Fruit fly (Drosophila melanogaster) whole organism, embryonic: ENCODE data around the gene SrpRbeta.

Source experiments
- Adf1 ChIP-seq: fragments of 200-800 bp; sonication (Bioruptor generic); IDR thresholded peaks from 2 replicates; pipeline ENCODE4 v1.3.6; 2022; ENCODE audit warnings: missing biosample characterization, missing genetic modification characterization
- Bteb2 ChIP-seq: fragments of 200-800 bp; sonication (Bioruptor generic); optimal IDR thresholded peaks from 2 replicates; lab custom pipeline; 2016; ENCODE audit warnings: missing biosample characterization, missing genetic modification characterization
- CG11456 ChIP-seq: fragments of 200-800 bp; sonication (Bioruptor generic); IDR thresholded peaks from 3 replicates; pipeline ENCODE4 v1.3.6; 2022; ENCODE audit warnings: missing biosample characterization, missing genetic modification characterization
- CG12659 ChIP-seq: fragments of 200-800 bp; sonication (Bioruptor generic); optimal IDR thresholded peaks from 3 replicates; lab custom pipeline; 2017; ENCODE audit warnings: mild to moderate bottlenecking, missing biosample characterization, missing genetic modification reagents, missing genetic modification characterization
- CG1647 ChIP-seq: fragments of 200-800 bp; sonication (Bioruptor generic); optimal IDR thresholded peaks from 3 replicates; lab custom pipeline; 2016; ENCODE audit warnings: missing biosample characterization, missing genetic modification characterization
- CG17359 ChIP-seq: fragments of 200-800 bp; sonication (Bioruptor generic); optimal IDR thresholded peaks from 3 replicates; lab custom pipeline; 2018; ENCODE audit warnings: missing biosample characterization, mild to moderate bottlenecking, missing genetic modification characterization, moderate library complexity
- CG1832 ChIP-seq: fragments of 200-800 bp; sonication (Bioruptor generic); optimal IDR thresholded peaks from 2 replicates; lab custom pipeline; 2017; ENCODE audit warnings: missing biosample characterization, mild to moderate bottlenecking, missing genetic modification characterization, inconsistent platforms
- CG18599 ChIP-seq: fragments of 200-800 bp; sonication (Bioruptor generic); optimal IDR thresholded peaks from 3 replicates; lab custom pipeline; 2017; ENCODE audit warnings: missing biosample characterization, missing genetic modification characterization, mild to moderate bottlenecking, moderate library complexity, missing genetic modification reagents
- CG2116 ChIP-seq: fragments of 200-800 bp; sonication (Bioruptor generic); optimal IDR thresholded peaks from 3 replicates; lab custom pipeline; 2018; ENCODE audit warnings: missing biosample characterization, mild to moderate bottlenecking, missing genetic modification characterization
- CG34224 ChIP-seq: fragments of 200-800 bp; sonication (Bioruptor generic); IDR thresholded peaks from 3 replicates; pipeline ENCODE4 v1.3.6; 2022; ENCODE audit warnings: missing biosample characterization, missing genetic modification characterization; ENCODE audit not compliant: partially characterized antibody
- CG4617 ChIP-seq: fragments of 200-800 bp; sonication (Bioruptor generic); optimal IDR thresholded peaks from 3 replicates; lab custom pipeline; 2016; ENCODE audit warnings: missing biosample characterization, missing genetic modification characterization, borderline replicate concordance
- CG4820 ChIP-seq: fragments of 200-800 bp; sonication (Bioruptor generic); optimal IDR thresholded peaks from 3 replicates; lab custom pipeline; 2016; ENCODE audit warnings: missing biosample characterization, missing genetic modification characterization
- CG7745 ChIP-seq: fragments of 200-800 bp; sonication (Bioruptor generic); optimal IDR thresholded peaks from 2 replicates; lab custom pipeline; 2018; ENCODE audit warnings: missing biosample characterization, mild to moderate bottlenecking, missing genetic modification characterization, moderate library complexity
- CG8290 ChIP-seq, 3 experiments: fragments of 200-800 bp; sonication (Bioruptor generic); optimal IDR thresholded peaks; 2 replicates each; lab custom pipeline; 2016 to 2019; ENCODE audit warnings: missing biosample characterization in 3 of 3, missing genetic modification characterization in 3 of 3, mild to moderate bottlenecking in 2 of 3, moderate library complexity in 1 of 3
- CG8359 ChIP-seq: fragments of 200-800 bp; sonication (Bioruptor generic); optimal IDR thresholded peaks from 2 replicates; lab custom pipeline; 2017; ENCODE audit warnings: missing biosample characterization, mild to moderate bottlenecking, missing genetic modification characterization, borderline replicate concordance
- CG9437 ChIP-seq: fragments of 200-800 bp; sonication (Bioruptor generic); optimal IDR thresholded peaks from 2 replicates; lab custom pipeline; 2018; ENCODE audit warnings: missing biosample characterization, mild to moderate bottlenecking, missing genetic modification characterization
- CG9932 ChIP-seq: fragments of 200-800 bp; sonication (Bioruptor generic); IDR thresholded peaks from 2 replicates; pipeline ENCODE4 v1.3.6; 2022; ENCODE audit warnings: missing biosample characterization, missing genetic modification characterization
- CrebB ChIP-seq: fragments of 200-800 bp; sonication (Bioruptor generic); optimal IDR thresholded peaks from 3 replicates; lab custom pipeline; 2018; ENCODE audit warnings: missing biosample characterization, mild to moderate bottlenecking, missing genetic modification characterization
- Dad ChIP-seq: fragments of 200-800 bp; sonication (Bioruptor generic); optimal IDR thresholded peaks from 3 replicates; lab custom pipeline; 2016; ENCODE audit warnings: missing biosample characterization, missing genetic modification characterization
- Dp ChIP-seq: fragments of 200-800 bp; sonication (Bioruptor generic); optimal IDR thresholded peaks from 2 replicates; lab custom pipeline; 2018; ENCODE audit warnings: missing biosample characterization, mild to moderate bottlenecking, missing genetic modification characterization, moderate library complexity
- Eip74EF ChIP-seq, 2 experiments: fragments of 200-800 bp in 1 of 2; fragments of >200 bp in 1 of 2; sonication (Bioruptor generic) in 1 of 2; optimal IDR thresholded peaks; 2 replicates each; lab custom pipeline; 2017 to 2019; ENCODE audit warnings: missing biosample characterization in 2 of 2, missing genetic modification characterization in 2 of 2, mild to moderate bottlenecking in 1 of 2, moderate library complexity in 1 of 2
- MESR4 ChIP-seq: fragments of 200-800 bp; sonication (Bioruptor generic); optimal IDR thresholded peaks from 2 replicates; lab custom pipeline; 2018; ENCODE audit warnings: missing biosample characterization, mild to moderate bottlenecking, missing genetic modification characterization, moderate library complexity
- Max ChIP-seq: fragments of 200-800 bp; sonication (Bioruptor generic); optimal IDR thresholded peaks from 2 replicates; lab custom pipeline; 2016; ENCODE audit warnings: missing biosample characterization, mild to moderate bottlenecking, missing genetic modification characterization
- Med ChIP-seq: fragments of 200-800 bp; sonication (Bioruptor generic); peaks from one replicate; lab custom pipeline; 2016; ENCODE audit warnings: missing biosample characterization, missing genetic modification characterization, mild to moderate bottlenecking, inconsistent platforms, moderate library complexity
- Myb ChIP-seq: fragments of 200-800 bp; sonication (Bioruptor generic); optimal IDR thresholded peaks from 2 replicates; lab custom pipeline; 2016; ENCODE audit warnings: missing biosample characterization, missing genetic modification characterization
- PHDP ChIP-seq: fragments of 200-800 bp; sonication (Bioruptor generic); optimal IDR thresholded peaks from 3 replicates; lab custom pipeline; 2018; ENCODE audit warnings: missing biosample characterization, mild to moderate bottlenecking, missing genetic modification characterization, moderate library complexity
- Sin3A ChIP-seq: fragments of >200 bp; optimal IDR thresholded peaks from 2 replicates; lab custom pipeline; 2018
- Six4 ChIP-seq: fragments of 200-800 bp; sonication (Bioruptor generic); optimal IDR thresholded peaks from 2 replicates; lab custom pipeline; 2016; ENCODE audit warnings: missing biosample characterization, missing genetic modification characterization
- Sry-δ ChIP-seq: fragments of 200-800 bp; sonication (Bioruptor generic); optimal IDR thresholded peaks from 2 replicates; lab custom pipeline; 2016; ENCODE audit warnings: missing biosample characterization, missing genetic modification characterization
- Vsx1 ChIP-seq: fragments of 200-800 bp; sonication (Bioruptor generic); optimal IDR thresholded peaks from 2 replicates; lab custom pipeline; 2017; ENCODE audit warnings: missing biosample characterization, mild to moderate bottlenecking, missing genetic modification characterization, missing genetic modification reagents
- Xbp1 ChIP-seq: fragments of 200-800 bp; sonication (Bioruptor generic); optimal IDR thresholded peaks from 3 replicates; lab custom pipeline; 2016; ENCODE audit warnings: missing biosample characterization, mild to moderate bottlenecking, missing genetic modification characterization
- abd-A ChIP-seq: fragments of 200-800 bp; sonication (Bioruptor generic); optimal IDR thresholded peaks from 3 replicates; lab custom pipeline; 2019; ENCODE audit warnings: missing biosample characterization, mild to moderate bottlenecking, missing genetic modification characterization, moderate library complexity
- aop ChIP-seq: fragments of 200-800 bp; sonication (Bioruptor generic); IDR thresholded peaks from 2 replicates; pipeline ENCODE4 v1.3.6; 2022; ENCODE audit warnings: missing biosample characterization, missing genetic modification characterization
- bbx ChIP-seq: fragments of 200-800 bp; sonication (Bioruptor generic); IDR thresholded peaks from 2 replicates; pipeline ENCODE4 v1.3.6; 2022; ENCODE audit warnings: missing biosample characterization, missing genetic modification characterization; ENCODE audit not compliant: partially characterized antibody
- dm ChIP-seq: fragments of 200-800 bp; sonication (Bioruptor generic); optimal IDR thresholded peaks from 3 replicates; lab custom pipeline; 2016; ENCODE audit warnings: missing biosample characterization, missing genetic modification characterization
- dmrt99B ChIP-seq: fragments of 200-800 bp; sonication (Bioruptor generic); optimal IDR thresholded peaks from 2 replicates; lab custom pipeline; 2018; ENCODE audit warnings: missing biosample characterization, mild to moderate bottlenecking, missing genetic modification characterization, moderate library complexity
- ewg ChIP-seq: fragments of 200-800 bp; sonication (Bioruptor generic); optimal IDR thresholded peaks from 3 replicates; lab custom pipeline; 2017; ENCODE audit warnings: mild to moderate bottlenecking, missing biosample characterization, missing genetic modification reagents, missing genetic modification characterization
- fd3F ChIP-seq: fragments of 200-800 bp; sonication (Bioruptor generic); optimal IDR thresholded peaks from 2 replicates; lab custom pipeline; 2018; ENCODE audit warnings: missing biosample characterization, mild to moderate bottlenecking, missing genetic modification characterization, moderate library complexity
- mam ChIP-seq: fragments of 200-800 bp; sonication (Bioruptor generic); optimal IDR thresholded peaks from 3 replicates; lab custom pipeline; 2016; ENCODE audit warnings: missing biosample characterization, missing genetic modification characterization
- org-1 ChIP-seq: fragments of 200-800 bp; sonication (Bioruptor generic); optimal IDR thresholded peaks from 2 replicates; lab custom pipeline; 2017; ENCODE audit warnings: missing biosample characterization, missing genetic modification characterization
- repo ChIP-seq: fragments of 200-800 bp; sonication (Bioruptor generic); optimal IDR thresholded peaks from 2 replicates; lab custom pipeline; 2016; ENCODE audit warnings: missing biosample characterization, missing genetic modification characterization
- rib ChIP-seq: fragments of 200-800 bp; sonication (Bioruptor generic); IDR thresholded peaks from 2 replicates; pipeline ENCODE4 v1.3.6; 2022; ENCODE audit warnings: missing biosample characterization, missing genetic modification characterization
- sd ChIP-seq: fragments of 200-800 bp; sonication (Bioruptor generic); optimal IDR thresholded peaks from 3 replicates; lab custom pipeline; 2018; ENCODE audit warnings: missing biosample characterization, mild to moderate bottlenecking, missing genetic modification characterization, moderate library complexity
- sens ChIP-seq: fragments of 200-800 bp; sonication (Bioruptor generic); peaks from one replicate; lab custom pipeline; 2016; ENCODE audit warnings: missing biosample characterization, missing genetic modification characterization
- shn ChIP-seq: fragments of 200-800 bp; sonication (Bioruptor generic); optimal IDR thresholded peaks from 3 replicates; lab custom pipeline; 2016; ENCODE audit warnings: missing biosample characterization, missing genetic modification characterization
- tap ChIP-seq: fragments of 200-800 bp; optimal IDR thresholded peaks from 3 replicates; lab custom pipeline; 2019; ENCODE audit warnings: missing biosample characterization, mild to moderate bottlenecking, missing genetic modification characterization, moderate library complexity
- vfl ChIP-seq: fragments of 200-800 bp; sonication (Bioruptor generic); optimal IDR thresholded peaks from 2 replicates; lab custom pipeline; 2016; ENCODE audit warnings: missing biosample characterization, missing genetic modification characterization
- wdn ChIP-seq: fragments of 200-800 bp; sonication (Bioruptor generic); IDR thresholded peaks from 2 replicates; pipeline ENCODE4 v1.3.6; 2022; ENCODE audit warnings: missing biosample characterization, missing genetic modification characterization
- zf30C ChIP-seq: fragments of 200-800 bp; sonication (Bioruptor generic); optimal IDR thresholded peaks from 3 replicates; lab custom pipeline; 2018; ENCODE audit warnings: missing biosample characterization, mild to moderate bottlenecking, missing genetic modification characterization

The SrpRbeta gene

DNA sequence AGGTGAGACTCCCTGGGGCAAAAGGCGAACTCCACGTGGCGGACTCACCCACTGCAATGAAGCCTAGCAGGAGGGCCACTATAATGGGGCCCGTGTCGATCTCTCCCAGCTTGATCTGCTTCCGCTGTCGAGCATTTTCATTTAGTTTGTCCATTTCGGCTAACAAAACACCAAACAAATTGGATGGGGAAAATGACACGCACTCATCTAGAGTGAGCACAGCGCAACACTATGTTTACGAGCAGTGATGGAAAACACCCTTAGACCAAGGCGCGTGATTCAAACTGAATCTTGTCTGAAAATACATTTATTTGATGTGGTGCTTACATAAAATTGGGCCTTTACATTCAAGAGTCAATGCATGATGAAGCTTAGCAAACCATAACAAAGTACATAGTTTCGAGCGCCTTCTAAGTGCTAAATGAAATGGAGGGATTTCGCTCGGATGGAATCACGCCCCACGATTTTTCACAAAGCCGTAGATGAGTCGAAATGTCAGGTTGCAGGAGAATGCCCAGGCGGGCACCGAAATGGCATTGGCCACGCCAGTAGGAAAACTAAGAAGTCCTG is at the start of gene SrpRbeta (continued):
- TF ChIP-seq CG8359, result no peak
- TF ChIP-seq org-1 (GFP tag; lab: Kevin White, UChicago), result peak; percentile 24
- TF ChIP-seq aop (GFP tag; lab: Robert Waterston, UW), result no peak
- no peak for TF ChIP-seq Vsx1 (GFP tag; lab: Kevin White, UChicago)
- TF ChIP-seq repo, result peak; percentile 4
- TF ChIP-seq fd3F, result no peak
- TF ChIP-seq tap (tag; lab: Kevin White, UChicago), result no peak
- peak; percentile 47 for TF ChIP-seq CG2116 (GFP tag; lab: Kevin White, UChicago)
- TF ChIP-seq dmrt99B (tag; lab: Kevin White, UChicago), result no peak
- peak; percentile 19 for TF ChIP-seq Six4
- peak; percentile 50 for TF ChIP-seq Xbp1
- peak; percentile 46 for TF ChIP-seq dm (GFP tag; lab: Kevin White, UChicago)
- TF ChIP-seq Max (GFP tag; lab: Kevin White, UChicago), result peak; percentile 26
- TF ChIP-seq Myb (GFP tag; lab: Kevin White, UChicago), result peak; percentile 34
- TF ChIP-seq CG8290 (GFP tag; optimal IDR thresholded peaks at IDR 0.05; lab: Kevin White, UChicago), result no peak
- peak in 1 of 2 experiments; percentile 75 for TF ChIP-seq CG8290 (tag; optimal IDR thresholded peaks at IDR 0.05; lab: Kevin White, UChicago)
- TF ChIP-seq CG9932, result peak; percentile 33; the same call in 1 of the 2 replicates
- peak; percentile 22 for TF ChIP-seq CG4617 (GFP tag; lab: Kevin White, UChicago)
- no peak for TF ChIP-seq wdn
- no peak for TF ChIP-seq CrebB (tag; lab: Kevin White, UChicago)
- no peak for TF ChIP-seq Eip74EF (GFP tag; optimal IDR thresholded peaks at IDR 0.05; lab: Kevin White, UChicago)
- peak; percentile 11 for TF ChIP-seq mam (GFP tag; lab: Kevin White, UChicago)
- TF ChIP-seq Dad, result peak; percentile 26
- no peak for TF ChIP-seq zf30C (GFP tag; lab: Kevin White, UChicago)
- no peak for TF ChIP-seq ewg
- TF ChIP-seq sd (tag; lab: Kevin White, UChicago), result no peak
- no peak for TF ChIP-seq CG9437
- no peak for TF ChIP-seq abd-A (tag; lab: Kevin White, UChicago)
- TF ChIP-seq CG17359, result no peak
- no peak for TF ChIP-seq rib (GFP tag; lab: Robert Waterston, UW)
- peak; percentile 7 for TF ChIP-seq PHDP
- TF ChIP-seq CG11456 (GFP tag; lab: Robert Waterston, UW), result peak; percentile 23; the same call in 1 of the 3 replicates
- TF ChIP-seq shn, result peak; percentile 14
- peak; percentile 47 for TF ChIP-seq vfl (GFP tag; lab: Kevin White, UChicago)
- TF ChIP-seq MESR4 (GFP tag; lab: Kevin White, UChicago), result peak; percentile 99
- TF ChIP-seq CG1832 (GFP tag; lab: Kevin White, UChicago), result no peak
- no peak for TF ChIP-seq Adf1 (GFP tag; lab: Robert Waterston, UW)
- no peak for TF ChIP-seq CG4820
- TF ChIP-seq CG12659 (GFP tag; lab: Kevin White, UChicago), result peak; percentile 47
- peak; percentile 23 for TF ChIP-seq Sry-δ (GFP tag; lab: Kevin White, UChicago)
- TF ChIP-seq CG1647 (GFP tag; lab: Kevin White, UChicago), result peak; percentile 6
- TF ChIP-seq Bteb2 (GFP tag; lab: Kevin White, UChicago), result peak; percentile 43
- peak; percentile 92 for TF ChIP-seq Med (GFP tag; lab: Kevin White, UChicago)
- TF ChIP-seq CG34224, result peak; percentile 21; the same call in 1 of the 3 replicates
- TF ChIP-seq sens (GFP tag; lab: Kevin White, UChicago), result no peak
- no peak for TF ChIP-seq bbx
- peak; percentile 24 for TF ChIP-seq CG18599 (GFP tag; lab: Kevin White, UChicago)
- peak; percentile 11 for TF ChIP-seq Sin3A
- TF ChIP-seq CG7745 (tag; lab: Kevin White, UChicago), result no peak
- peak; percentile 93 for TF ChIP-seq Dp (GFP tag; lab: Kevin White, UChicago)
